Fruit fly (Drosophila melanogaster) whole organism, wandering third instar larva: ENCODE data around the gene CG14339.

Experiments
- Dfd ChIP-seq: fragments of >200 bp; optimal IDR thresholded peaks from 2 replicates; lab custom pipeline; 2017; ENCODE audit warnings: missing biosample characterization, missing genetic modification characterization
- Dif ChIP-seq: fragments of 200-275, 200-300 bp; sonication (Bioruptor generic); optimal IDR thresholded peaks from 2 replicates; lab custom pipeline; 2018; ENCODE audit warnings: missing biosample characterization, missing genetic modification characterization; ENCODE audit not compliant: partially characterized antibody
- HLH106 ChIP-seq: fragments of 200-800 bp; optimal IDR thresholded peaks from 3 replicates; lab custom pipeline; 2019; ENCODE audit warnings: missing biosample characterization, mild to moderate bottlenecking, missing genetic modification characterization, moderate library complexity
- Hr78 ChIP-seq: fragments of >200 bp; optimal IDR thresholded peaks from 2 replicates; lab custom pipeline; 2017; ENCODE audit warnings: missing biosample characterization, missing genetic modification characterization
- Myc ChIP-seq: fragments of >200 bp; optimal IDR thresholded peaks from 2 replicates; lab custom pipeline; 2017
- OdsH ChIP-seq: fragments of 200-800 bp; sonication (Bioruptor generic); optimal IDR thresholded peaks from 2 replicates; lab custom pipeline; 2016; ENCODE audit warnings: missing biosample characterization, mild to moderate bottlenecking, missing genetic modification characterization
- br ChIP-seq: fragments of 200-800 bp; sonication (Bioruptor generic); optimal IDR thresholded peaks from 2 replicates; lab custom pipeline; 2016; ENCODE audit warnings: missing biosample characterization, missing genetic modification characterization
- brk ChIP-seq: fragments of 200-800 bp; sonication (Bioruptor generic); optimal IDR thresholded peaks from 2 replicates; lab custom pipeline; 2016; ENCODE audit warnings: missing biosample characterization, mild to moderate bottlenecking, missing genetic modification characterization
- h ChIP-seq: fragments of 200-800 bp; sonication (Bioruptor generic); optimal IDR thresholded peaks from 3 replicates; lab custom pipeline; 2016; ENCODE audit warnings: missing biosample characterization, mild to moderate bottlenecking, missing genetic modification characterization
- lola ChIP-seq: fragments of >200 bp; optimal IDR thresholded peaks from 2 replicates; lab custom pipeline; 2017; ENCODE audit warnings: missing biosample characterization, missing genetic modification characterization
- psq ChIP-seq: fragments of 200-800 bp; sonication (Bioruptor generic); optimal IDR thresholded peaks from 3 replicates; lab custom pipeline; 2017; ENCODE audit warnings: missing biosample characterization, mild to moderate bottlenecking, missing genetic modification characterization, moderate library complexity

DNA sequence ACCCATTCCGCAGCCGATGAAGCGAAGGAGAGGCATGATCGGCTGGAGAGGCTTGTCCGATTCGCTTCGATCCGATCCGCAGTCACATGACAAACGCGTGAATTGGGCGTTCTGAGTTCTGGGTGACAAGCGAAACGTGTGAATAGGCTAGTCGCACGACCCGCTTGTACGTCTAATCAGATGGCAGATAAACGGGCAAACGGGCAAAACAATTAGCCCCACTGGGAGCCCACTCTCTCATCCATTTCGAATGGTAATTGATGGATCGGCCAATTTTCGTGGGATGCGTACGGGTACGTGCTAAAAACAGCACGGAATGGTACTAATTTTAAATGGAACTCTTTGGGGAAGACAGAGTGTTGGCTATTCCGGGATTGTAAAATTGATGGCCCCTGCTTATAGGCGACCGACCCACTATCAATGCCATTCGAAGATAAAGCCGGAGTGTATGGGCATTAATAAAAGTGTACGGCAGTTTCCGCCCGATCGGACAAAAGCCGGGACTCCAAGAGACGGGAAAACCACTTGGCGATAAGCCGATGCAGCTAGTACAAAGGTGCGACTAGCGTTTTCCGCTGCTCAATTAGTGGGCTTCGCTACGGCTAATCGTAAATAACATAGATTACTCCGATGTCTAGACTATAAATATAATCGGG lies 19.2 kb downstream of the CG14339 start:
- TF ChIP-seq brk (GFP tag; lab: Kevin White, UChicago) (no peak), psq (no peak), Hr78 (no peak), Myc (lab: Kevin White, UChicago) (no peak), HLH106 (tag; lab: Kevin White, UChicago) (no peak), lola (GFP tag; lab: Kevin White, UChicago) (no peak), Dif (no peak), h (GFP tag; lab: Kevin White, UChicago) (peak; percentile 74), br (no peak), Dfd (no peak), OdsH (GFP tag; lab: Kevin White, UChicago) (no peak)
